Worm (Caenorhabditis elegans) whole organism, young adult: ENCODE measurements around the gene best-18.

Experiments
- B0019.2 ChIP-seq: fragments of 200-800 bp; sonication (Bioruptor generic); conservative IDR thresholded peaks from 2 replicates; pipeline ENCODE4 v1.3.6; 2022; ENCODE audit warnings: missing genetic modification reagents, missing genetic modification characterization, missing compliant biosample characterization
- B0035.1 ChIP-seq: sonication (generic microtip); optimal IDR thresholded peaks from 2 replicates; lab custom pipeline; 2016; ENCODE audit warnings: missing genetic modification characterization, mild to moderate bottlenecking, missing compliant biosample characterization, missing genotype, missing genetic modification reagents
- B0336.3 ChIP-seq: fragments of 200-800 bp; sonication (Bioruptor generic); IDR thresholded peaks from 2 replicates; pipeline ENCODE4 v1.3.6; 2022; ENCODE audit warnings: missing genetic modification characterization, missing compliant biosample characterization
- C06A6.2 ChIP-seq: fragments of 200-800 bp; sonication (Bioruptor generic); conservative IDR thresholded peaks from 2 replicates; pipeline ENCODE4 v1.3.6; 2022; ENCODE audit warnings: missing genetic modification characterization, missing compliant biosample characterization
- C17E4.6 ChIP-seq: fragments of 200-800 bp; sonication (Bioruptor generic); IDR thresholded peaks from 2 replicates; pipeline ENCODE4 v1.3.6; 2022; ENCODE audit warnings: missing genetic modification reagents, missing genetic modification characterization, missing compliant biosample characterization
- D2030.7 ChIP-seq: fragments of 200-800 bp; sonication (Bioruptor generic); IDR thresholded peaks from 2 replicates; pipeline ENCODE4 v1.3.6; 2022; ENCODE audit warnings: missing genetic modification reagents, missing genetic modification characterization, missing compliant biosample characterization
- F10E7.11 ChIP-seq: sonication (generic microtip); optimal IDR thresholded peaks from 2 replicates; lab custom pipeline; 2017; ENCODE audit warnings: mild to moderate bottlenecking, missing genetic modification characterization, moderate library complexity, missing compliant biosample characterization
- F22D6.2 ChIP-seq: sonication (generic microtip); optimal IDR thresholded peaks from 2 replicates; lab custom pipeline; 2016; ENCODE audit warnings: mild to moderate bottlenecking, missing genetic modification characterization, missing compliant biosample characterization
- F33H1.4 ChIP-seq: fragments of 200-800 bp; sonication (Bioruptor generic); IDR thresholded peaks from 2 replicates; pipeline ENCODE4 v1.3.6; 2022; ENCODE audit warnings: missing genetic modification reagents, missing genetic modification characterization, missing compliant biosample characterization
- F39B2.1 ChIP-seq: fragments of 200-800 bp; sonication (Bioruptor generic); IDR thresholded peaks from 2 replicates; pipeline ENCODE4 v1.3.6; 2022; ENCODE audit warnings: missing genetic modification reagents, missing genetic modification characterization, missing compliant biosample characterization
- F57A8.1 ChIP-seq: fragments of 200-800 bp; sonication (Bioruptor generic); optimal IDR thresholded peaks from 2 replicates; lab custom pipeline; 2018; ENCODE audit warnings: mild to moderate bottlenecking, missing genetic modification characterization, moderate library complexity, missing compliant biosample characterization
- Y53G8AR.9 ChIP-seq: fragments of 200-800 bp; sonication (Bioruptor generic); conservative IDR thresholded peaks from 2 replicates; pipeline ENCODE4 v1.3.6; 2022; ENCODE audit warnings: missing genetic modification reagents, missing genetic modification characterization, missing compliant biosample characterization
- ama-1 ChIP-seq, 3 experiments: fragments of 150-350 bp in 1 of 3; sonication (generic microtip) in 2 of 3; optimal IDR thresholded peaks; 2 replicates each; lab custom pipeline; 2014 to 2018; ENCODE audit warnings: missing biosample characterization in 2 of 3, missing genetic modification characterization in 2 of 3, missing genetic modification reagents in 2 of 3
- athp-1 ChIP-seq: sonication (generic microtip); optimal IDR thresholded peaks from 2 replicates; lab custom pipeline; 2017; ENCODE audit warnings: mild to moderate bottlenecking, missing genetic modification characterization, missing compliant biosample characterization
- ceh-100 ChIP-seq: fragments of 200-800 bp; sonication (Bioruptor generic); IDR thresholded peaks from 2 replicates; pipeline ENCODE4 v1.3.6; 2022; ENCODE audit warnings: missing genetic modification reagents, missing genetic modification characterization, missing compliant biosample characterization
- ceh-27 ChIP-seq: fragments of 200-800 bp; sonication (Bioruptor generic); optimal IDR thresholded peaks from 2 replicates; lab custom pipeline; 2018; ENCODE audit warnings: mild to moderate bottlenecking, missing genetic modification characterization, moderate library complexity, missing compliant biosample characterization
- ceh-91 ChIP-seq: fragments of 200-800 bp; sonication (Bioruptor generic); IDR thresholded peaks from 2 replicates; pipeline ENCODE4 v1.3.6; 2022; ENCODE audit warnings: missing genetic modification reagents, missing genetic modification characterization, missing compliant biosample characterization
- chd-7 ChIP-seq: sonication (generic microtip); optimal IDR thresholded peaks from 2 replicates; lab custom pipeline; 2016; ENCODE audit warnings: mild to moderate bottlenecking, missing genetic modification characterization, moderate library complexity, missing compliant biosample characterization
- efl-1 ChIP-seq: fragments of 150-350 bp; optimal IDR thresholded peaks from 2 replicates; lab custom pipeline; 2014; ENCODE audit warnings: missing biosample characterization, missing genetic modification reagents, missing genetic modification characterization
- egl-44 ChIP-seq: fragments of 200-800 bp; sonication (Bioruptor generic); IDR thresholded peaks from 2 replicates; pipeline ENCODE4 v1.3.6; 2022; ENCODE audit warnings: missing genetic modification reagents, missing genetic modification characterization, missing compliant biosample characterization
- egrh-3 ChIP-seq: fragments of 200-800 bp; sonication (Bioruptor generic); IDR thresholded peaks from 2 replicates; pipeline ENCODE4 v1.3.6; 2022; ENCODE audit warnings: missing genetic modification reagents, missing genetic modification characterization, missing compliant biosample characterization
- ekl-4 ChIP-seq: fragments of 200-800 bp; sonication (Bioruptor generic); IDR thresholded peaks from 2 replicates; pipeline ENCODE4 v1.3.6; 2022; ENCODE audit warnings: missing genetic modification reagents, missing genetic modification characterization, missing compliant biosample characterization
- him-1 ChIP-seq: sonication (generic microtip); optimal IDR thresholded peaks from 2 replicates; lab custom pipeline; 2016; ENCODE audit warnings: missing genotype, missing genetic modification reagents, missing genetic modification characterization, missing compliant biosample characterization
- hlh-12 ChIP-seq: sonication (generic microtip); optimal IDR thresholded peaks from 2 replicates; lab custom pipeline; 2016; ENCODE audit warnings: missing genetic modification characterization, missing compliant biosample characterization
- hmg-1.2 ChIP-seq: fragments of 200-800 bp; sonication (Bioruptor generic); IDR thresholded peaks from 2 replicates; pipeline ENCODE4 v1.3.6; 2022; ENCODE audit warnings: missing genetic modification reagents, missing genetic modification characterization, missing compliant biosample characterization
- hrde-1 ChIP-seq: sonication (generic microtip); optimal IDR thresholded peaks from 2 replicates; lab custom pipeline; 2016; ENCODE audit warnings: missing genetic modification characterization, mild to moderate bottlenecking, missing compliant biosample characterization, moderate library complexity, missing genotype, missing genetic modification reagents, borderline replicate concordance
- hsf-1 ChIP-seq: fragments of 200-800 bp; sonication (Bioruptor generic); IDR thresholded peaks from 2 replicates; pipeline ENCODE4 v1.3.6; 2022; ENCODE audit warnings: missing genetic modification reagents, missing genetic modification characterization, missing compliant biosample characterization
- lin-26 ChIP-seq: fragments of 200-800 bp; sonication (Bioruptor generic); IDR thresholded peaks from 2 replicates; pipeline ENCODE4 v1.3.6; 2022; ENCODE audit warnings: missing genetic modification reagents, missing genetic modification characterization, missing compliant biosample characterization
- lin-54 ChIP-seq: fragments of 200-800 bp; sonication (Bioruptor generic); optimal IDR thresholded peaks from 2 replicates; lab custom pipeline; 2018; ENCODE audit warnings: mild to moderate bottlenecking, missing genetic modification characterization, missing compliant biosample characterization
- madf-6 ChIP-seq: fragments of 200-800 bp; sonication (Bioruptor generic); IDR thresholded peaks from 2 replicates; pipeline ENCODE4 v1.3.6; 2022; ENCODE audit warnings: missing genetic modification reagents, missing genetic modification characterization, missing compliant biosample characterization
- madf-8 ChIP-seq: fragments of 200-800 bp; sonication (Bioruptor generic); conservative IDR thresholded peaks from 2 replicates; pipeline ENCODE4 v1.3.6; 2022; ENCODE audit warnings: missing genetic modification reagents, missing genetic modification characterization, missing compliant biosample characterization
- mcd-1 ChIP-seq: fragments of 200-800 bp; sonication (Bioruptor generic); IDR thresholded peaks from 2 replicates; pipeline ENCODE4 v1.3.6; 2022; ENCODE audit warnings: missing genetic modification reagents, missing genetic modification characterization, missing compliant biosample characterization
- nfya-1 ChIP-seq: sonication (generic microtip); optimal IDR thresholded peaks from 2 replicates; lab custom pipeline; 2017; ENCODE audit warnings: antibody characterized with exemption, missing compliant biosample characterization, missing genetic modification characterization, borderline replicate concordance; ENCODE audit not compliant: insufficient read depth
- nfyb-1 ChIP-seq: fragments of 200-800 bp; sonication (Bioruptor generic); IDR thresholded peaks from 2 replicates; pipeline ENCODE4 v1.3.6; 2022; ENCODE audit warnings: missing genetic modification reagents, missing genetic modification characterization, missing compliant biosample characterization
- nhr-120 ChIP-seq: fragments of 200-800 bp; sonication (Bioruptor generic); IDR thresholded peaks from 2 replicates; pipeline ENCODE4 v1.3.6; 2022; ENCODE audit warnings: missing genetic modification characterization, missing compliant biosample characterization
- nhr-179 ChIP-seq: sonication (generic microtip); optimal IDR thresholded peaks from 2 replicates; lab custom pipeline; 2016; ENCODE audit warnings: mild to moderate bottlenecking, missing genetic modification characterization, missing compliant biosample characterization
- rcor-1 ChIP-seq: fragments of 200-800 bp; sonication (Bioruptor generic); IDR thresholded peaks from 2 replicates; pipeline ENCODE4 v1.3.6; 2022; ENCODE audit warnings: missing genetic modification reagents, missing genetic modification characterization, missing compliant biosample characterization
- repo-1 ChIP-seq: sonication (generic microtip); optimal IDR thresholded peaks from 2 replicates; lab custom pipeline; 2017; ENCODE audit warnings: mild to moderate bottlenecking, missing genetic modification characterization, missing compliant biosample characterization
- snpc-3.4 ChIP-seq: sonication (generic microtip); optimal IDR thresholded peaks from 2 replicates; lab custom pipeline; 2017; ENCODE audit warnings: missing genetic modification characterization, mild to moderate bottlenecking, missing compliant biosample characterization, antibody characterized with exemption, moderate library complexity, missing genotype, missing genetic modification reagents
- snpc-4 ChIP-seq, 5 experiments: fragments of 150-350 bp in 1 of 5; sonication (generic microtip) in 4 of 5; optimal IDR thresholded peaks; 2 replicates each; lab custom pipeline; 2014 to 2018; ENCODE audit warnings: missing genetic modification characterization in 5 of 5, missing biosample characterization in 3 of 5, antibody characterized with exemption in 2 of 5, mild to moderate bottlenecking in 2 of 5, missing compliant biosample characterization in 2 of 5, missing genotype in 2 of 5, moderate library complexity in 2 of 5, missing genetic modification reagents in 1 of 5
- somi-1 ChIP-seq: fragments of 200-800 bp; sonication (Bioruptor generic); optimal IDR thresholded peaks from 2 replicates; lab custom pipeline; 2018; ENCODE audit warnings: mild to moderate bottlenecking, missing genetic modification characterization, missing compliant biosample characterization
- tbx-9 ChIP-seq: sonication (generic microtip); optimal IDR thresholded peaks from 2 replicates; lab custom pipeline; 2016; ENCODE audit warnings: borderline replicate concordance, missing genetic modification characterization, inconsistent platforms, missing compliant biosample characterization
- xnd-1 ChIP-seq: sonication (generic microtip); optimal IDR thresholded peaks from 2 replicates; lab custom pipeline; 2016; ENCODE audit warnings: missing genotype, missing genetic modification reagents, missing genetic modification characterization, missing compliant biosample characterization
- ztf-25 ChIP-seq: fragments of 200-800 bp; sonication (Bioruptor generic); IDR thresholded peaks from 2 replicates; pipeline ENCODE4 v1.3.6; 2022; ENCODE audit warnings: missing genetic modification reagents, missing genetic modification characterization, missing compliant biosample characterization

The best-18 gene

ce11 chrIII:10209703-10210102 is 2.5 kb upstream of the best-18 start, which contains the start of gene T20G5.9:
TSS of gene T20G5.9 (plus strand) at chrIII:10209840.
- TF ChIP-seq madf-8 (GFP tag; lab: Robert Waterston, UW) (peak; percentile 72), chd-7 (peak; percentile 44), hsf-1 (0 out of 2 replicates have a peak, but pooled peaks have one; percentile 29), C06A6.2 (GFP tag; lab: Robert Waterston, UW) (no peak), ekl-4 (GFP tag; lab: Robert Waterston, UW) (0 out of 2 replicates have a peak, but pooled peaks have one; percentile 44), mcd-1 (0 out of 2 replicates have a peak, but pooled peaks have one; percentile 25), lin-26 (GFP tag; lab: Robert Waterston, UW) (peak; percentile 36; the same call in 1 of the 2 replicates), efl-1 (GFP tag; lab: Kevin White, UChicago) (peak; percentile 69), nfyb-1 (GFP tag; lab: Robert Waterston, UW) (0 out of 2 replicates have a peak, but pooled peaks have one; percentile 49), athp-1 (tag; lab: Kevin White, UChicago) (peak; percentile 57), nhr-120 (no peak), hrde-1 (tag; lab: Kevin White, UChicago) (peak; percentile 61), ceh-91 (GFP tag; lab: Robert Waterston, UW) (peak; percentile 49; the same call in 1 of the 2 replicates), madf-6 (GFP tag; lab: Robert Waterston, UW) (peak; percentile 87), ama-1 (optimal IDR thresholded peaks at IDR 0.05; lab: Kevin White, UChicago) (peak; percentile 31), ama-1 (GFP tag; optimal IDR thresholded peaks at IDR 0.05; lab: Kevin White, UChicago) (peak in 1 of 2 experiments; percentile 19), xnd-1 (tag; lab: Kevin White, UChicago) (peak; percentile 41), D2030.7 (GFP tag; lab: Robert Waterston, UW) (peak; percentile 48; the same call in 1 of the 2 replicates), repo-1 (no peak), rcor-1 (GFP tag; lab: Robert Waterston, UW) (peak; percentile 16; the same call in 1 of the 2 replicates), ceh-100 (GFP tag; lab: Robert Waterston, UW) (no peak), hmg-1.2 (GFP tag; lab: Robert Waterston, UW) (peak; percentile 31), B0336.3 (GFP tag; lab: Robert Waterston, UW) (0 out of 2 replicates have a peak, but pooled peaks have one; percentile 11), lin-54 (GFP tag; lab: Kevin White, UChicago) (peak; percentile 9), B0019.2 (GFP tag; lab: Robert Waterston, UW) (0 out of 2 replicates have a peak, but pooled peaks have one; percentile 20), ztf-25 (GFP tag; lab: Robert Waterston, UW) (no peak), F33H1.4 (GFP tag; lab: Robert Waterston, UW) (peak; percentile 42; the same call in 1 of the 2 replicates), snpc-3.4 (tag; lab: Kevin White, UChicago) (peak; percentile 15), somi-1 (GFP tag; lab: Kevin White, UChicago) (no peak), egl-44 (GFP tag; lab: Robert Waterston, UW) (no peak), Y53G8AR.9 (GFP tag; lab: Robert Waterston, UW) (0 out of 2 replicates have a peak, but pooled peaks have one; percentile 6)
- TF ChIP-seq, all 124 proteins: peak for 23

- TF ChIP-seq F22D6.2 (peak; percentile 53), xnd-1 (tag; lab: Kevin White, UChicago) (no peak), F39B2.1 (no peak), nfya-1 (no peak), tbx-9 (no peak), B0035.1 (tag; lab: Kevin White, UChicago) (peak; percentile 83), ceh-27 (GFP tag; lab: Kevin White, UChicago) (no peak), F57A8.1 (GFP tag; lab: Kevin White, UChicago) (peak; percentile 11), him-1 (tag; lab: Kevin White, UChicago) (no peak), egrh-3 (GFP tag; lab: Robert Waterston, UW) (no peak), hlh-12 (tag; lab: Kevin White, UChicago) (no peak), repo-1 (peak; percentile 95), egl-44 (GFP tag; lab: Robert Waterston, UW) (no peak), snpc-4 (GFP tag; optimal IDR thresholded peaks at IDR 0.05; lab: Kevin White, UChicago) (no peak), snpc-4 (tag; optimal IDR thresholded peaks at IDR 0.05; lab: Kevin White, UChicago) (peak in 3 of 4 experiments; percentile 1 to 54 (median 52)), F10E7.11 (tag; lab: Kevin White, UChicago) (peak; percentile 75), nhr-179 (tag; lab: Kevin White, UChicago) (no peak), hrde-1 (tag; lab: Kevin White, UChicago) (peak; percentile 76), chd-7 (peak; percentile 89), C17E4.6 (GFP tag; lab: Robert Waterston, UW) (peak; percentile 28; the same call in 1 of the 2 replicates)
Observed at ce11 chrIII:10214540-10214979, 2.4 kb downstream of the best-18 start.
